Worm (Caenorhabditis elegans) whole organism, late embryonic: Measurements from ENCODE around the gene T16G12.8.

ENCODE experiments used
- K02D7.2 ChIP-seq: sonication (generic microtip); optimal IDR thresholded peaks from 2 replicates; lab custom pipeline; 2017; ENCODE audit warnings: mild to moderate bottlenecking, missing genetic modification characterization, missing compliant biosample characterization
- ahr-1 ChIP-seq: sonication (generic microtip); optimal IDR thresholded peaks from 2 replicates; lab custom pipeline; 2016; ENCODE audit warnings: missing genetic modification characterization, missing compliant biosample characterization
- ama-1 ChIP-seq: fragments of 150-350 bp; optimal IDR thresholded peaks from 2 replicates; lab custom pipeline; 2014
- ceh-19 ChIP-seq: fragments of 200-800 bp; sonication (Bioruptor generic); optimal IDR thresholded peaks from 2 replicates; lab custom pipeline; 2018; ENCODE audit warnings: mild to moderate bottlenecking, missing genetic modification characterization, missing compliant biosample characterization
- ceh-9 ChIP-seq: sonication (generic microtip); optimal IDR thresholded peaks from 2 replicates; lab custom pipeline; 2016; ENCODE audit warnings: mild to moderate bottlenecking, missing genetic modification characterization, inconsistent platforms, missing compliant biosample characterization
- hlh-30 ChIP-seq: sonication (generic microtip); optimal IDR thresholded peaks from 2 replicates; lab custom pipeline; 2017; ENCODE audit warnings: antibody characterized with exemption, missing genetic modification characterization, missing compliant biosample characterization; ENCODE audit not compliant: insufficient read depth
- nhr-232 ChIP-seq: sonication (generic microtip); optimal IDR thresholded peaks from 2 replicates; lab custom pipeline; 2016; ENCODE audit warnings: missing genetic modification characterization, missing compliant biosample characterization
- pag-3 ChIP-seq: sonication (generic microtip); optimal IDR thresholded peaks from 2 replicates; lab custom pipeline; 2016; ENCODE audit warnings: missing compliant biosample characterization, missing genetic modification characterization, borderline replicate concordance
- pax-1 ChIP-seq: fragments of 150-350 bp; optimal IDR thresholded peaks from 2 replicates; lab custom pipeline; 2014; ENCODE audit warnings: missing biosample characterization, missing genetic modification characterization
- pqm-1 ChIP-seq: sonication (generic microtip); optimal IDR thresholded peaks from 2 replicates; lab custom pipeline; 2016; ENCODE audit warnings: missing genetic modification characterization, missing compliant biosample characterization
- pros-1 ChIP-seq: fragments of 150-350 bp; optimal IDR thresholded peaks from 2 replicates; lab custom pipeline; 2014; ENCODE audit warnings: missing biosample characterization, missing genetic modification reagents, missing genetic modification characterization
- syd-9 ChIP-seq: sonication (generic microtip); optimal IDR thresholded peaks from 2 replicates; lab custom pipeline; 2016; ENCODE audit warnings: mild to moderate bottlenecking, missing genetic modification characterization, moderate library complexity, missing compliant biosample characterization
- unc-3 ChIP-seq, 2 experiments: fragments of 200-800 bp in 1 of 2; sonication (Bioruptor generic) in 1 of 2; sonication (generic microtip) in 1 of 2; conservative IDR thresholded peaks in 1 of 2; optimal IDR thresholded peaks in 1 of 2; 2 replicates each; pipeline versions ENCODE4 v1.3.6 to Lab custom; 2016 to 2022; ENCODE audit warnings: missing compliant biosample characterization in 2 of 2, missing genetic modification characterization in 2 of 2, missing genetic modification reagents in 1 of 2
- ztf-16 ChIP-seq: sonication (generic microtip); optimal IDR thresholded peaks from 2 replicates; lab custom pipeline; 2017; ENCODE audit warnings: missing genetic modification characterization, missing compliant biosample characterization

Gene T16G12.8

DNA sequence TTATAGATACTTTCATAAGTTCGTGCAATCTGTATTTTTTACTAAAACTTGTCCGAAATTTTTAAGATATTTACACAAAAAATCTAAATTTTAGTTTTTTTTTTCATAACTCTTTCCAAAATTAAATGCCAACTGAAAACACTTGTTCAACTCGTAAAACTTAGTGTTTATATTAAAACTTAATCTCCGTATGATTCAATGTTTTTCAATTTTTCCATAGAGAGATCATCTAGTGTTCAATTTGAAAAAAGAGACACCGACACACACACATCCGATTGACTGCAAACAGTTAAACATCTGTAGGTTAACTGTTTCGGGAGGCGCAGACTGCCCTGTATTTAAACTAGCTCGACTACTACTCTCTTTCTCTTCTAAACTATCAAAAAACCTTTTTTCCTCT, 49.9 kb downstream of the T16G12.8 start, which contains the start of gene T16H12.9:
Gene T16H12.9 (plus strand): TSS at position 301 of the 400 bp plus-strand sequence.
- TF ChIP-seq ahr-1 (tag; lab: Kevin White, UChicago) = no peak
- TF ChIP-seq ama-1 (lab: Kevin White, UChicago) = no peak
- TF ChIP-seq pqm-1 (tag; lab: Kevin White, UChicago) = no peak
- TF ChIP-seq unc-3 (GFP tag; conservative IDR thresholded peaks at IDR 0.05; lab: Robert Waterston, UW) = no peak
- no peak for TF ChIP-seq unc-3 (tag; optimal IDR thresholded peaks at IDR 0.05; lab: Kevin White, UChicago)
- TF ChIP-seq ceh-9 (tag; lab: Kevin White, UChicago) = no peak
- no peak for TF ChIP-seq K02D7.2 (tag; lab: Kevin White, UChicago)
- TF ChIP-seq pros-1 (tag; lab: Kevin White, UChicago) = no peak
- no peak for TF ChIP-seq nhr-232 (tag; lab: Kevin White, UChicago)
- TF ChIP-seq pag-3 (tag; lab: Kevin White, UChicago) = no peak
- TF ChIP-seq hlh-30 (tag; lab: Kevin White, UChicago) = no peak
- no peak for TF ChIP-seq pax-1 (tag; lab: Kevin White, UChicago)
- no peak for TF ChIP-seq ceh-19
- no peak for TF ChIP-seq ztf-16 (tag; lab: Kevin White, UChicago)
- no peak for TF ChIP-seq syd-9
- TF ChIP-seq, all 69 proteins: peak for 0
